Worm (Caenorhabditis elegans) whole organism, early embryonic: ENCODE results near the gene ZK792.5.

Source experiments
- B0310.2 ChIP-seq: sonication (generic microtip); optimal IDR thresholded peaks from 2 replicates; lab custom pipeline; 2016; ENCODE audit warnings: mild to moderate bottlenecking, missing genetic modification characterization, missing compliant biosample characterization
- ama-1 ChIP-seq: fragments of 150-350 bp; optimal IDR thresholded peaks from 2 replicates; lab custom pipeline; 2014
- ceh-13 ChIP-seq: fragments of 200-800 bp; sonication (Bioruptor generic); optimal IDR thresholded peaks from 2 replicates; lab custom pipeline; 2018; ENCODE audit warnings: mild to moderate bottlenecking, missing genetic modification characterization, missing compliant biosample characterization
- ets-7 ChIP-seq: sonication (generic microtip); optimal IDR thresholded peaks from 2 replicates; lab custom pipeline; 2016; ENCODE audit warnings: missing genotype, missing genetic modification characterization, missing compliant biosample characterization
- flt-1 ChIP-seq: fragments of 200-800 bp; sonication (Bioruptor generic); IDR thresholded peaks from 2 replicates; pipeline ENCODE4 v1.3.6; 2022; ENCODE audit warnings: missing genetic modification characterization, missing compliant biosample characterization
- hmbx-1 ChIP-seq: sonication (generic microtip); optimal IDR thresholded peaks from 2 replicates; lab custom pipeline; 2016; ENCODE audit warnings: mild to moderate bottlenecking, missing genetic modification characterization, missing compliant biosample characterization
- hmg-4 ChIP-seq: fragments of 200-800 bp; sonication (Bioruptor generic); optimal IDR thresholded peaks from 2 replicates; lab custom pipeline; 2018; ENCODE audit warnings: mild to moderate bottlenecking, missing genetic modification characterization, missing compliant biosample characterization
- hnd-1 ChIP-seq: sonication (generic microtip); optimal IDR thresholded peaks from 2 replicates; lab custom pipeline; 2016; ENCODE audit warnings: missing genetic modification characterization, missing compliant biosample characterization
- scrt-1 ChIP-seq: fragments of 200-800 bp; sonication (Bioruptor generic); IDR thresholded peaks from 2 replicates; pipeline ENCODE4 v1.3.6; 2022; ENCODE audit warnings: missing genetic modification characterization, missing compliant biosample characterization

- TF ChIP-seq ama-1 (lab: Kevin White, UChicago) = no peak
- no peak for TF ChIP-seq scrt-1 (GFP tag; lab: Robert Waterston, UW)
- TF ChIP-seq hnd-1 (tag; lab: Kevin White, UChicago) = no peak
- TF ChIP-seq flt-1 (GFP tag; lab: Robert Waterston, UW) = no peak
- no peak for TF ChIP-seq B0310.2 (tag; lab: Kevin White, UChicago)
- TF ChIP-seq hmbx-1 (tag; lab: Kevin White, UChicago) = no peak
- TF ChIP-seq ceh-13 (GFP tag; lab: Kevin White, UChicago) = no peak
- TF ChIP-seq ets-7 = no peak
- TF ChIP-seq hmg-4 (GFP tag; lab: Kevin White, UChicago) = no peak
Measured at ce11 chrIV:11645354-11645753, 42.6 kb downstream of the ZK792.5 start.
